Fruit fly (Drosophila melanogaster) whole organism, embryonic: Measurements from ENCODE around the gene GABPI.

ENCODE experiments used
- Abd-B ChIP-seq: fragments of 200-800 bp; sonication (Bioruptor generic); optimal IDR thresholded peaks from 2 replicates; lab custom pipeline; 2018; ENCODE audit warnings: missing biosample characterization, mild to moderate bottlenecking, missing genetic modification characterization, moderate library complexity
- CG10543 ChIP-seq: fragments of 200-800 bp; sonication (Bioruptor generic); optimal IDR thresholded peaks from 3 replicates; lab custom pipeline; 2017; ENCODE audit warnings: missing biosample characterization, mild to moderate bottlenecking, missing genetic modification characterization, moderate library complexity
- CG10565 ChIP-seq: fragments of 200-800 bp; sonication (Bioruptor generic); optimal IDR thresholded peaks from 3 replicates; lab custom pipeline; 2016; ENCODE audit warnings: missing biosample characterization, mild to moderate bottlenecking, missing genetic modification characterization
- CG11247 ChIP-seq: fragments of 200-800 bp; sonication (Bioruptor generic); IDR thresholded peaks from 2 replicates; pipeline ENCODE4 v1.3.6; 2022; ENCODE audit warnings: missing biosample characterization, missing genetic modification characterization
- CG11456 ChIP-seq: fragments of 200-800 bp; sonication (Bioruptor generic); IDR thresholded peaks from 3 replicates; pipeline ENCODE4 v1.3.6; 2022; ENCODE audit warnings: missing biosample characterization, missing genetic modification characterization
- CG11695 ChIP-seq: fragments of 200-800 bp; sonication (Bioruptor generic); IDR thresholded peaks from 3 replicates; pipeline ENCODE4 v1.3.6; 2022; ENCODE audit warnings: missing biosample characterization, missing genetic modification characterization
- CG11723 ChIP-seq: fragments of 200-800 bp; sonication (Bioruptor generic); optimal IDR thresholded peaks from 2 replicates; lab custom pipeline; 2017; ENCODE audit warnings: missing biosample characterization, mild to moderate bottlenecking, missing genetic modification characterization
- CG12942 ChIP-seq: fragments of 200-800 bp; sonication (Bioruptor generic); optimal IDR thresholded peaks from 3 replicates; lab custom pipeline; 2016; ENCODE audit warnings: missing biosample characterization, missing genetic modification characterization
- CG13296 ChIP-seq: fragments of 200-800 bp; sonication (Bioruptor generic); optimal IDR thresholded peaks from 3 replicates; lab custom pipeline; 2018; ENCODE audit warnings: missing biosample characterization, mild to moderate bottlenecking, missing genetic modification characterization
- CG15479 ChIP-seq: fragments of 200-800 bp; sonication (Bioruptor generic); optimal IDR thresholded peaks from 3 replicates; lab custom pipeline; 2019; ENCODE audit warnings: missing biosample characterization, mild to moderate bottlenecking, missing genetic modification characterization, moderate library complexity
- CG18262 ChIP-seq: fragments of 200-800 bp; optimal IDR thresholded peaks from 3 replicates; lab custom pipeline; 2019; ENCODE audit warnings: missing biosample characterization, mild to moderate bottlenecking, missing genetic modification characterization, moderate library complexity
- CG18476 ChIP-seq: fragments of 200-800 bp; sonication (Bioruptor generic); optimal IDR thresholded peaks from 2 replicates; lab custom pipeline; 2016; ENCODE audit warnings: missing biosample characterization, mild to moderate bottlenecking, missing genetic modification characterization
- CG18599 ChIP-seq: fragments of 200-800 bp; sonication (Bioruptor generic); optimal IDR thresholded peaks from 3 replicates; lab custom pipeline; 2017; ENCODE audit warnings: missing biosample characterization, missing genetic modification characterization, mild to moderate bottlenecking, moderate library complexity, missing genetic modification reagents
- CG2678 ChIP-seq: fragments of 200-800 bp; sonication (Bioruptor generic); optimal IDR thresholded peaks from 3 replicates; lab custom pipeline; 2019; ENCODE audit warnings: missing biosample characterization, mild to moderate bottlenecking, missing genetic modification characterization, moderate library complexity
- CG30431 ChIP-seq: fragments of 200-800 bp; sonication (Bioruptor generic); optimal IDR thresholded peaks from 2 replicates; lab custom pipeline; 2017; ENCODE audit warnings: missing biosample characterization, missing genetic modification characterization
- CG3065 ChIP-seq: fragments of 200-800 bp; sonication (Bioruptor generic); optimal IDR thresholded peaks from 2 replicates; lab custom pipeline; 2016; ENCODE audit warnings: missing biosample characterization, missing genetic modification characterization
- CG3726 ChIP-seq: fragments of 200-800 bp; sonication (Bioruptor generic); IDR thresholded peaks from 3 replicates; pipeline ENCODE4, ENCODE4 v1.3.6; 2022; ENCODE audit warnings: missing biosample characterization, missing genetic modification characterization
- CG3995 ChIP-seq: fragments of 200-800 bp; sonication (Bioruptor generic); optimal IDR thresholded peaks from 3 replicates; lab custom pipeline; 2016; ENCODE audit warnings: missing biosample characterization, missing genetic modification characterization
- CG6175 ChIP-seq: fragments of 200-800 bp; sonication (Bioruptor generic); IDR thresholded peaks from 3 replicates; pipeline ENCODE4 v1.3.6; 2022; ENCODE audit warnings: missing biosample characterization, missing genetic modification characterization
- CG6813 ChIP-seq: fragments of 200-800 bp; sonication (Bioruptor generic); optimal IDR thresholded peaks from 2 replicates; lab custom pipeline; 2017; ENCODE audit warnings: missing biosample characterization, missing genetic modification characterization, mild to moderate bottlenecking, moderate library complexity, missing genetic modification reagents
- CG7556 ChIP-seq: fragments of 200-800 bp; sonication (Bioruptor generic); optimal IDR thresholded peaks from 2 replicates; lab custom pipeline; 2017; ENCODE audit warnings: missing biosample characterization, mild to moderate bottlenecking, missing genetic modification characterization
- CG7786 ChIP-seq: fragments of 200-800 bp; sonication (Bioruptor generic); optimal IDR thresholded peaks from 2 replicates; lab custom pipeline; 2016; ENCODE audit warnings: missing biosample characterization, missing genetic modification characterization
- Drgx ChIP-seq: fragments of 200-800 bp; sonication (Bioruptor generic); IDR thresholded peaks from 2 replicates; pipeline ENCODE4 v1.3.6; 2022; ENCODE audit warnings: missing biosample characterization, missing genetic modification characterization
- Ets65A ChIP-seq: fragments of 200-800 bp; sonication (Bioruptor generic); peaks from one replicate; lab custom pipeline; 2016; ENCODE audit warnings: missing biosample characterization, missing genetic modification characterization
- Fer1 ChIP-seq: fragments of 200-800 bp; sonication (Bioruptor generic); optimal IDR thresholded peaks from 2 replicates; lab custom pipeline; 2017; ENCODE audit warnings: missing biosample characterization, mild to moderate bottlenecking, missing genetic modification characterization
- GATAe ChIP-seq: fragments of 200-800 bp; sonication (Bioruptor generic); conservative IDR thresholded peaks from 2 replicates; pipeline ENCODE4 v1.3.6; 2022; ENCODE audit warnings: missing biosample characterization, missing genetic modification characterization
- HLH3B ChIP-seq: fragments of 200-800 bp; sonication (Bioruptor generic); IDR thresholded peaks from 2 replicates; pipeline ENCODE4 v1.3.6; 2022; ENCODE audit warnings: missing biosample characterization, missing genetic modification characterization
- Lhr ChIP-seq: fragments of 200-800 bp; sonication (Bioruptor generic); optimal IDR thresholded peaks from 3 replicates; lab custom pipeline; 2017; ENCODE audit warnings: mild to moderate bottlenecking, missing biosample characterization, missing genetic modification reagents, missing genetic modification characterization
- Ptx1 ChIP-seq: fragments of 200-800 bp; sonication (Bioruptor generic); IDR thresholded peaks from 2 replicates; pipeline ENCODE4 v1.3.6; 2022; ENCODE audit warnings: missing biosample characterization, missing genetic modification characterization
- Ravus ChIP-seq: fragments of 200-800 bp; sonication (Bioruptor generic); IDR thresholded peaks from 2 replicates; pipeline ENCODE4 v1.3.6; 2022; ENCODE audit warnings: missing biosample characterization, missing genetic modification characterization
- Sox100B ChIP-seq: fragments of 200-800 bp; sonication (Bioruptor generic); optimal IDR thresholded peaks from 3 replicates; lab custom pipeline; 2018; ENCODE audit warnings: missing biosample characterization, mild to moderate bottlenecking, missing genetic modification characterization
- Usf ChIP-seq: fragments of 200-800 bp; sonication (Bioruptor generic); optimal IDR thresholded peaks from 2 replicates; lab custom pipeline; 2017; ENCODE audit warnings: missing genotype, missing biosample characterization, missing genetic modification characterization
- Xbp1 ChIP-seq: fragments of 200-800 bp; sonication (Bioruptor generic); optimal IDR thresholded peaks from 3 replicates; lab custom pipeline; 2016; ENCODE audit warnings: missing biosample characterization, mild to moderate bottlenecking, missing genetic modification characterization
- Xrp1 ChIP-seq: fragments of 200-800 bp; sonication (Bioruptor generic); IDR thresholded peaks from 2 replicates; pipeline ENCODE4 v1.3.6; 2022; ENCODE audit warnings: missing biosample characterization, missing genetic modification characterization
- ara ChIP-seq: fragments of 200-800 bp; sonication (Bioruptor generic); IDR thresholded peaks from 2 replicates; pipeline ENCODE4 v1.3.6; 2022; ENCODE audit warnings: missing biosample characterization, missing genetic modification characterization
- btn ChIP-seq: fragments of 200-800 bp; sonication (Bioruptor generic); optimal IDR thresholded peaks from 2 replicates; lab custom pipeline; 2016; ENCODE audit warnings: missing biosample characterization, missing genetic modification characterization
- chm ChIP-seq: fragments of 200-800 bp; sonication (Bioruptor generic); IDR thresholded peaks from 2 replicates; pipeline ENCODE4 v1.3.6; 2022; ENCODE audit warnings: missing biosample characterization, missing genetic modification characterization
- crc ChIP-seq: fragments of 200-800 bp; sonication (Bioruptor generic); optimal IDR thresholded peaks from 2 replicates; lab custom pipeline; 2016; ENCODE audit warnings: missing biosample characterization, missing genetic modification characterization
- eyg ChIP-seq: fragments of 200-800 bp; sonication (Bioruptor generic); optimal IDR thresholded peaks from 3 replicates; lab custom pipeline; 2016; ENCODE audit warnings: missing biosample characterization, missing genetic modification characterization
- fu2 ChIP-seq: fragments of 200-800 bp; sonication (Bioruptor generic); optimal IDR thresholded peaks from 2 replicates; lab custom pipeline; 2016; ENCODE audit warnings: missing biosample characterization, missing genetic modification characterization
- ken ChIP-seq: fragments of 200-800 bp; sonication (Bioruptor generic); IDR thresholded peaks from 3 replicates; pipeline ENCODE4 v1.3.6; 2022; ENCODE audit warnings: missing biosample characterization, missing genetic modification characterization
- nau ChIP-seq: fragments of 200-800 bp; sonication (Bioruptor generic); optimal IDR thresholded peaks from 3 replicates; lab custom pipeline; 2017; ENCODE audit warnings: missing biosample characterization, mild to moderate bottlenecking, missing genetic modification characterization, missing genetic modification reagents
- pan ChIP-seq, 4 experiments: fragments of >200 bp in 3 of 4; fragments of 200-800 bp in 1 of 4; sonication (Bioruptor generic) in 1 of 4; optimal IDR thresholded peaks in 3 of 4; IDR thresholded peaks in 1 of 4; 2 replicates each; pipeline versions ENCODE4 v1.3.6 to Lab custom; 2017 to 2022; ENCODE audit warnings: missing biosample characterization in 2 of 4, missing genetic modification characterization in 2 of 4, mixed read lengths in 1 of 4
- pros ChIP-seq: fragments of 200-800 bp; sonication (Bioruptor generic); optimal IDR thresholded peaks from 3 replicates; lab custom pipeline; 2019; ENCODE audit warnings: missing biosample characterization, mild to moderate bottlenecking, missing genetic modification characterization, moderate library complexity
- run ChIP-seq: fragments of 200-800 bp; sonication (Bioruptor generic); optimal IDR thresholded peaks from 3 replicates; lab custom pipeline; 2018; ENCODE audit warnings: missing biosample characterization, mild to moderate bottlenecking, missing genetic modification characterization
- salm ChIP-seq: fragments of 200-800 bp; sonication (Bioruptor generic); optimal IDR thresholded peaks from 2 replicates; lab custom pipeline; 2018; ENCODE audit warnings: missing biosample characterization, mild to moderate bottlenecking, missing genetic modification characterization
- schlank ChIP-seq: fragments of 200-800 bp; sonication (Bioruptor generic); optimal IDR thresholded peaks from 2 replicates; lab custom pipeline; 2018; ENCODE audit warnings: missing biosample characterization, mild to moderate bottlenecking, missing genetic modification characterization
- sisA ChIP-seq: fragments of 200-800 bp; sonication (Bioruptor generic); IDR thresholded peaks from 2 replicates; pipeline ENCODE4 v1.3.6; 2022; ENCODE audit warnings: missing biosample characterization, missing genetic modification characterization
- stc ChIP-seq: fragments of 200-800 bp; sonication (Bioruptor generic); IDR thresholded peaks from 2 replicates; pipeline ENCODE4 v1.3.6; 2022; ENCODE audit warnings: missing biosample characterization, missing genetic modification characterization
- tup ChIP-seq: fragments of 200-800 bp; sonication (Bioruptor generic); optimal IDR thresholded peaks from 2 replicates; lab custom pipeline; 2016; ENCODE audit warnings: missing biosample characterization, mild to moderate bottlenecking, missing genetic modification characterization, moderate library complexity
- unc-4 ChIP-seq: fragments of 200-800 bp; sonication (Bioruptor generic); IDR thresholded peaks from 2 replicates; pipeline ENCODE4 v1.3.6; 2022; ENCODE audit warnings: missing biosample characterization, missing genetic modification characterization; ENCODE audit not compliant: partially characterized antibody

The GABPI gene

DNA sequence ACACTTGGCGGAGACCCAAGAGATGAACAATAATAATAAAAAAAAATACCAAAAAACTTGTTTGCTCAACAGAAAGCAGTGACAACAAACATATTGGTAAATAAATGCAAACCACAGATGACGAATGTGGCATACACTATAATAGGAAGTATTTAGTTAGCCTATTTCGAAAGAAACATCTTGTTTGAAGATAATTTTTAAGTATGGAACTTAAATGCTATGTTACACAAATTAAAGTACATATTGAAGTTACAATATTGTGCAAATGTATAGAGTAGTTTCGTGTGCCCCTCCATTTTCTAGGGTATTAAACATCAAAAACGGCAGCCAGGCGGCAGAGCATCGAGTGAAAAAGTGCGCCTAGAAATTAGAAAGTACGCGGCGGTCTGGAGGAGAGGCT, 26.9 kb upstream of the GABPI start (continued):
- TF ChIP-seq Ets65A (GFP tag; lab: Kevin White, UChicago) = peak; percentile 82
- peak; percentile 40; the same call in 1 of the 2 replicates for TF ChIP-seq Xrp1 (GFP tag; lab: Robert Waterston, UW)
- no peak for TF ChIP-seq Usf
- peak; percentile 16 for TF ChIP-seq Lhr (GFP tag; lab: Kevin White, UChicago)
- peak; percentile 41 for TF ChIP-seq CG7556 (GFP tag; lab: Kevin White, UChicago)
- TF ChIP-seq crc (GFP tag; lab: Kevin White, UChicago) = no peak
- peak; percentile 46; the same call in 1 of the 2 replicates for TF ChIP-seq ara (GFP tag; lab: Robert Waterston, UW)
- TF ChIP-seq tup (GFP tag; lab: Kevin White, UChicago) = no peak
- TF ChIP-seq CG6813 (GFP tag; lab: Kevin White, UChicago) = peak; percentile 23
- no peak for TF ChIP-seq fu2 (GFP tag; lab: Kevin White, UChicago)
- TF ChIP-seq eyg = no peak
- peak; percentile 20 for TF ChIP-seq CG11723 (GFP tag; lab: Kevin White, UChicago)
- TF ChIP-seq CG18599 = peak; percentile 41
- TF ChIP-seq CG3065 (GFP tag; lab: Kevin White, UChicago) = no peak
- no peak for TF ChIP-seq CG3726 (GFP tag; lab: Robert Waterston, UW)
- TF ChIP-seq salm (tag; lab: Kevin White, UChicago) = peak; percentile 11
- no peak for TF ChIP-seq chm (GFP tag; lab: Robert Waterston, UW)
- no peak for TF ChIP-seq Ravus
- no peak for TF ChIP-seq CG11247
- no peak for TF ChIP-seq CG15479 (GFP tag; lab: Kevin White, UChicago)
- no peak for TF ChIP-seq CG7786 (GFP tag; lab: Kevin White, UChicago)
- no peak for TF ChIP-seq CG11456 (GFP tag; lab: Robert Waterston, UW)
- TF ChIP-seq GATAe (GFP tag; lab: Robert Waterston, UW) = no peak
- peak; percentile 76 for TF ChIP-seq Drgx (GFP tag; lab: Robert Waterston, UW)
- TF ChIP-seq Sox100B (GFP tag; lab: Kevin White, UChicago) = peak; percentile 75
- TF ChIP-seq CG6175 (GFP tag; lab: Robert Waterston, UW) = no peak
- peak; percentile 4 for TF ChIP-seq CG18476
- no peak for TF ChIP-seq CG10543
- TF ChIP-seq HLH3B = peak; percentile 61
- no peak for TF ChIP-seq pros
- peak; percentile 67 for TF ChIP-seq stc
- TF ChIP-seq unc-4 (GFP tag; lab: Robert Waterston, UW) = no peak
- TF ChIP-seq Xbp1 (GFP tag; lab: Kevin White, UChicago) = peak; percentile 33
- TF ChIP-seq CG18262 (tag; lab: Kevin White, UChicago) = peak; percentile 63
- TF ChIP-seq Abd-B = peak; percentile 48
- peak; percentile 78 for TF ChIP-seq CG2678
- TF ChIP-seq Ptx1 (GFP tag; lab: Robert Waterston, UW) = peak; percentile 68
- TF ChIP-seq CG13296 (GFP tag; lab: Kevin White, UChicago) = peak; percentile 5
- TF ChIP-seq pan (optimal IDR thresholded peaks at IDR 0.05; lab: Kevin White, UChicago) = no peak
- peak in 1 of 2 experiments; percentile 50 for TF ChIP-seq pan (GFP tag; optimal IDR thresholded peaks at IDR 0.05 in 1 of 2, IDR thresholded peaks at IDR 0.05 in 1 of 2)
- TF ChIP-seq CG12942 (GFP tag; lab: Kevin White, UChicago) = peak; percentile 25
- TF ChIP-seq btn (GFP tag; lab: Kevin White, UChicago) = peak; percentile 30
- TF ChIP-seq CG10565 = no peak
- TF ChIP-seq schlank (tag; lab: Kevin White, UChicago) = no peak
- TF ChIP-seq Fer1 = peak; percentile 8
- TF ChIP-seq CG30431 (GFP tag; lab: Kevin White, UChicago) = no peak
- peak; percentile 29; the same call in 1 of the 2 replicates for TF ChIP-seq sisA (GFP tag; lab: Robert Waterston, UW)
- TF ChIP-seq ken (GFP tag; lab: Robert Waterston, UW) = peak; percentile 46; the same call in 1 of the 3 replicates
- TF ChIP-seq run = peak; percentile 56
- peak; percentile 54 for TF ChIP-seq nau
- TF ChIP-seq CG3995 (GFP tag; lab: Kevin White, UChicago) = no peak
- TF ChIP-seq CG11695 = 0 out of 3 replicates have a peak, but pooled peaks have one; percentile 26
